Worm (Caenorhabditis elegans): ENCODE data around the gene K07D4.2.

K07D4.2 gene

ce11 chrII:4071075-4071474 lies 25.8 kb upstream of the K07D4.2 start:
- no peak for TF ChIP-seq ceh-28 (tag; optimal IDR thresholded peaks at IDR 0.05)
- TF ChIP-seq ceh-32 (tag; optimal IDR thresholded peaks at IDR 0.05; ENCODE audit: poor library complexity): no peak
- TF ChIP-seq set-16 (GFP tag; IDR thresholded peaks at IDR 0.05): peak; percentile 68
- no peak for TF ChIP-seq ctbp-1 (GFP tag; IDR thresholded peaks at IDR 0.05)
- TF ChIP-seq zip-2 (tag; optimal IDR thresholded peaks at IDR 0.05): no peak
- TF ChIP-seq spr-1 (tag; optimal IDR thresholded peaks at IDR 0.05): no peak
- TF ChIP-seq lin-29 (GFP tag; IDR thresholded peaks at IDR 0.05): no peak
- no peak for TF ChIP-seq mdt-29 (GFP tag; IDR thresholded peaks at IDR 0.05)
- TF ChIP-seq lin-38 (GFP tag; IDR thresholded peaks at IDR 0.05): no peak

- peak; percentile 92 for TF ChIP-seq aha-1 (tag)
- no peak for TF ChIP-seq Y48G9A.11 (GFP tag; IDR thresholded peaks at IDR 0.05)
These were observed 22.8 kb upstream of the K07D4.2 start for ce11 chrII:4068141-4068540.

ce11 chrII:4067258-4067657 lies 22.0 kb upstream of the K07D4.2 start, which contains the start of gene W06A11.1:
Gene W06A11.1, plus strand, starts transcription at chrII:4067558.
- no peak for TF ChIP-seq T20F7.1 (GFP tag; optimal IDR thresholded peaks at IDR 0.05)
- TF ChIP-seq madf-5 (GFP tag; IDR thresholded peaks at IDR 0.05): no peak
- no peak for TF ChIP-seq ztf-7 (tag; optimal IDR thresholded peaks at IDR 0.05)
- TF ChIP-seq madf-9 (GFP tag; conservative IDR thresholded peaks at IDR 0.05): no peak
- no peak for TF ChIP-seq saeg-2 (GFP tag; IDR thresholded peaks at IDR 0.05)
- TF ChIP-seq nhr-6 (tag; optimal IDR thresholded peaks at IDR 0.05): no peak
- no peak for TF ChIP-seq spr-1 (tag; optimal IDR thresholded peaks at IDR 0.05)
- no peak for TF ChIP-seq ceh-62 (tag; optimal IDR thresholded peaks at IDR 0.05)
- no peak for TF ChIP-seq lir-3 (tag; optimal IDR thresholded peaks at IDR 0.05)
- TF ChIP-seq lin-15B (tag; optimal IDR thresholded peaks at IDR 0.05): no peak
- TF ChIP-seq mdl-1 (tag; optimal IDR thresholded peaks at IDR 0.05): no peak
- TF ChIP-seq dmd-6 (GFP tag; IDR thresholded peaks at IDR 0.05): no peak
- no peak for TF ChIP-seq mep-1 (tag; optimal IDR thresholded peaks at IDR 0.05)
- no peak for TF ChIP-seq nhr-41 (GFP tag; IDR thresholded peaks at IDR 0.05)

ce11 chrII:4063997-4064396 lies 18.7 kb upstream of the K07D4.2 start, which contains the start of gene fbxb-118:
Gene fbxb-118, minus strand, starts transcription at chrII:4064097.
- TF ChIP-seq ceh-20 (GFP tag; IDR thresholded peaks at IDR 0.05) (no peak), lin-15B (tag; optimal IDR thresholded peaks at IDR 0.05) (no peak)

ce11 chrII:4062477-4062876 lies 17.2 kb upstream of the K07D4.2 start, which contains the start of gene gadr-4:
Gene gadr-4, minus strand, starts transcription at chrII:4062577.
- TF ChIP-seq egl-27 (tag; optimal IDR thresholded peaks at IDR 0.05) (no peak), zfp-2 (tag; optimal IDR thresholded peaks at IDR 0.05) (no peak), hmg-1.1 (GFP tag; IDR thresholded peaks at IDR 0.05) (no peak), nhr-111 (GFP tag; optimal IDR thresholded peaks at IDR 0.05) (no peak), ceh-28 (tag; optimal IDR thresholded peaks at IDR 0.05) (no peak), zfp-3 (GFP tag; conservative IDR thresholded peaks at IDR 0.05) (no peak), skn-1 (tag; optimal IDR thresholded peaks at IDR 0.05) (no peak), ztf-11 (tag; optimal IDR thresholded peaks at IDR 0.05) (no peak), madf-9 (GFP tag; conservative IDR thresholded peaks at IDR 0.05) (no peak), dmd-8 (GFP tag; IDR thresholded peaks at IDR 0.05) (no peak), madf-5 (GFP tag; IDR thresholded peaks at IDR 0.05) (no peak), ama-1 (optimal IDR thresholded peaks at IDR 0.05) (no peak), fos-1 (tag; optimal IDR thresholded peaks at IDR 0.05) (no peak)

Data from whole organism, L4 larva.